Fruit fly (Drosophila melanogaster): ENCODE data around the gene CG32266.
A peak's percentile ranks its signal among the peaks of the same experiment; 100 is the strongest.

Gene CG32266

dm6 chr3L:3765782-3766520 is 24.7 kb upstream of the CG32266 start (continued):
- TF ChIP-seq CrebB (tag; optimal IDR thresholded peaks at IDR 0.05) (peak; percentile 8), CG5953 (GFP tag; IDR thresholded peaks at IDR 0.05) (no peak), lov (optimal IDR thresholded peaks at IDR 0.05) (no peak), lov (GFP tag; IDR thresholded peaks at IDR 0.05) (no peak), mam (GFP tag; optimal IDR thresholded peaks at IDR 0.05) (no peak), Ravus (GFP tag; IDR thresholded peaks at IDR 0.05) (peak; percentile 40), CG17385 (GFP tag; optimal IDR thresholded peaks at IDR 0.05) (peak; percentile 77), Vsx1 (GFP tag; optimal IDR thresholded peaks at IDR 0.05) (peak; percentile 40), NK7.1 (GFP tag; optimal IDR thresholded peaks at IDR 0.05) (no peak), al (GFP tag; IDR thresholded peaks at IDR 0.05) (peak; percentile 50; the same call in 1 of the 2 replicates), BtbVII (GFP tag; optimal IDR thresholded peaks at IDR 0.05) (peak; percentile 52), her (GFP tag; optimal IDR thresholded peaks at IDR 0.05) (no peak), CG7928 (GFP tag; optimal IDR thresholded peaks at IDR 0.05) (peak; percentile 15), CG18619 (GFP tag; optimal IDR thresholded peaks at IDR 0.05) (peak; percentile 71), CG6854 (GFP tag; optimal IDR thresholded peaks at IDR 0.05) (peak; percentile 58), CG11456 (GFP tag; IDR thresholded peaks at IDR 0.05) (peak; percentile 32; the same call in 1 of the 3 replicates), CG6689 (GFP tag; IDR thresholded peaks at IDR 0.05) (peak; percentile 70), CG10543 (GFP tag; optimal IDR thresholded peaks at IDR 0.05) (peak; percentile 77), tio (GFP tag; optimal IDR thresholded peaks at IDR 0.05) (peak; percentile 68), dan (GFP tag; IDR thresholded peaks at IDR 0.05) (no peak), CG3838 (GFP tag; optimal IDR thresholded peaks at IDR 0.05) (no peak), zen2 (GFP tag; IDR thresholded peaks at IDR 0.05; ENCODE audit: partially characterized antibody) (peak; percentile 29; the same call in 1 of the 3 replicates), Dip2 (GFP tag; IDR thresholded peaks at IDR 0.05) (no peak), gem (tag; optimal IDR thresholded peaks at IDR 0.05) (peak; percentile 86), CG12942 (GFP tag; optimal IDR thresholded peaks at IDR 0.05) (peak; percentile 8), ems (GFP tag; optimal IDR thresholded peaks at IDR 0.05) (peak; percentile 2), slou (GFP tag; optimal IDR thresholded peaks at IDR 0.05) (peak; percentile 42), CG18476 (GFP tag; optimal IDR thresholded peaks at IDR 0.05) (no peak), cg (GFP tag; optimal IDR thresholded peaks at IDR 0.05) (no peak), ara (GFP tag; IDR thresholded peaks at IDR 0.05) (peak; percentile 56), stc (GFP tag; IDR thresholded peaks at IDR 0.05) (peak; percentile 75), caup (GFP tag; optimal IDR thresholded peaks at IDR 0.05; ENCODE audit: severe bottlenecking) (peak; percentile 58), CG4820 (GFP tag; optimal IDR thresholded peaks at IDR 0.05) (peak; percentile 32), CG4730 (GFP tag; IDR thresholded peaks at IDR 0.05) (peak; percentile 63), CG14860 (GFP tag; IDR thresholded peaks at IDR 0.05; ENCODE audit: partially characterized antibody) (no peak), Ets97D (GFP tag; optimal IDR thresholded peaks at IDR 0.05) (no peak), esg (GFP tag; conservative IDR thresholded peaks at IDR 0.05) (peak; percentile 65), Gug (GFP tag; IDR thresholded peaks at IDR 0.05) (no peak; the same call in 3 of the 4 replicates), unc-4 (GFP tag; IDR thresholded peaks at IDR 0.05; ENCODE audit: partially characterized antibody) (peak; percentile 53), Eip74EF (GFP tag; optimal IDR thresholded peaks at IDR 0.05) (peak in 1 of 2 experiments; percentile 39), CG30431 (GFP tag; optimal IDR thresholded peaks at IDR 0.05) (peak; percentile 6), Scr (GFP tag; IDR thresholded peaks at IDR 0.05; ENCODE audit: partially characterized antibody) (peak; percentile 35; the same call in 1 of the 2 replicates), crol (GFP tag; IDR thresholded peaks at IDR 0.05) (no peak), ash1 (GFP tag; optimal IDR thresholded peaks at IDR 0.05) (no peak), CG12391 (tag; optimal IDR thresholded peaks at IDR 0.05) (peak; percentile 85), emc (GFP tag; optimal IDR thresholded peaks at IDR 0.05) (no peak), Oaz (GFP tag; IDR thresholded peaks at IDR 0.05) (peak; percentile 56; the same call in 1 of the 2 replicates), CG7987 (GFP tag; optimal IDR thresholded peaks at IDR 0.05) (peak; percentile 70)

Data from whole organism, embryonic.